Worm (Caenorhabditis elegans): ENCODE measurements around the gene efhd-1.

efhd-1 gene

DNA sequence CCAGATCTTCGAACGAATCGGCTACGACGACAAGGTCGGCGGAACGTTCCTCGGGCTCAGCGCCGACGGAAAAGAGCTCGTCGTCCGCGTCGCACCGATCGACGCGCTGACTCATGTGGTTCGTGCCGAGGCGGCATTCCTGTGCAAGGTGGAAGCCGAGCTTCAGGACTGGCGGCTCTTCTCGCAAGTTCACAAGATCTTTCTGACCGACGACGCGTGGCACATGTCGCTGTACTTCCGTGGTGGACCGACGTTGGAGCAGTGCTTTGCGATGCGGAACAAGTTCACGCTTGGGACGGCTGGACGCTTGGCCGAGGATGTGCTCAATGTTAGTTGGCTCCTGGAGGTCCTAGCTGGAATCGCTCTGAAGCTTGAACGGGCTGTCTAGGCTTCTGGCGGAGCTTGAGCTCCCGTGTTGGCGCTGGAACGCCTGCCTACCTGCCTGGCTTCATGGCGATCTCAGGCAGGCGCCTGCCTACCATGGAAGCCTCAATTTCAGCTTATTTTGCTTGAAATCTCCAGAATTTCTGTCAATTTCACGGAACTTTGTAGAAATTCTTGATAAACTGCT lies 39.7 kb upstream of the efhd-1 start:
- TF ChIP-seq unc-39 (tag; optimal IDR thresholded peaks at IDR 0.05) (no peak), nhr-43 (tag; optimal IDR thresholded peaks at IDR 0.05; ENCODE audit: poor library complexity, severe bottlenecking) (no peak), ceh-82 (tag; optimal IDR thresholded peaks at IDR 0.05) (no peak), tbx-2 (tag; optimal IDR thresholded peaks at IDR 0.05) (no peak), pha-4 (tag; optimal IDR thresholded peaks at IDR 0.05) (no peak), nhr-77 (tag; optimal IDR thresholded peaks at IDR 0.05) (no peak), elt-3 (tag; optimal IDR thresholded peaks at IDR 0.05) (no peak), nhr-237 (tag; optimal IDR thresholded peaks at IDR 0.05) (no peak), hmg-11 (tag; optimal IDR thresholded peaks at IDR 0.05) (no peak), sea-2 (GFP tag; optimal IDR thresholded peaks at IDR 0.05) (no peak), nhr-11 (tag; optimal IDR thresholded peaks at IDR 0.05) (no peak), nhr-12 (tag; optimal IDR thresholded peaks at IDR 0.05) (no peak), egl-5 (tag; optimal IDR thresholded peaks at IDR 0.05) (no peak), lin-39 (tag; optimal IDR thresholded peaks at IDR 0.05) (no peak)

DNA sequence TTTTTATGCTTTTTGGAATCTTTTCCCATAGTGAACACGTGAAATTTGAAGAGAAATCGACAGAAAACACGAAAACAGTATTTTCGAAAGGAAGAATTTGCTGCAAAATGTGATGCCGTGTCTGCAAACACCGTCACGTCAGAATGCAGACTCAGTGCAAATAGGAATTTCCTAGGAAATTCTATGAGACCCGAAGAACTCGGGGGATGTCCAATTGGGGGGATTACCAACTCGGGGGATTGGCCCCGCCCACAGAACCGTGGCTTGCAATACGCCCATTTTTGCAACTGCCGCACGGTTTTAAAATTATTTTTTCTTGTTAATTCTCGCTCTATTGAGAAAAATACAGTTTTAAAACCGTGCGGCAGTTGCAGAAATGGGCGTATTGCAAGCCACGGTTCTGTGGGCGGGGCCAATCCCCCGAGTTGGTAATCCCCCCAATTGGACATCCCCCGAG lies 36.5 kb upstream of the efhd-1 start, which contains the start of gene cacn-1:
cacn-1 (minus strand) TSS at position 51 of the 457 bp plus-strand sequence.
- TF ChIP-seq lin-15B (tag; optimal IDR thresholded peaks at IDR 0.05) (peak; percentile 4), hmg-11 (tag; optimal IDR thresholded peaks at IDR 0.05) (peak; percentile 47), nhr-43 (tag; optimal IDR thresholded peaks at IDR 0.05; ENCODE audit: poor library complexity, severe bottlenecking) (peak; percentile 7), pha-4 (tag; optimal IDR thresholded peaks at IDR 0.05) (peak; percentile 23), nfya-1 (tag; optimal IDR thresholded peaks at IDR 0.05; ENCODE audit: insufficient read depth) (peak; percentile 20), tbx-2 (tag; optimal IDR thresholded peaks at IDR 0.05) (peak; percentile 0), nhr-77 (tag; optimal IDR thresholded peaks at IDR 0.05) (peak; percentile 53)

DNA sequence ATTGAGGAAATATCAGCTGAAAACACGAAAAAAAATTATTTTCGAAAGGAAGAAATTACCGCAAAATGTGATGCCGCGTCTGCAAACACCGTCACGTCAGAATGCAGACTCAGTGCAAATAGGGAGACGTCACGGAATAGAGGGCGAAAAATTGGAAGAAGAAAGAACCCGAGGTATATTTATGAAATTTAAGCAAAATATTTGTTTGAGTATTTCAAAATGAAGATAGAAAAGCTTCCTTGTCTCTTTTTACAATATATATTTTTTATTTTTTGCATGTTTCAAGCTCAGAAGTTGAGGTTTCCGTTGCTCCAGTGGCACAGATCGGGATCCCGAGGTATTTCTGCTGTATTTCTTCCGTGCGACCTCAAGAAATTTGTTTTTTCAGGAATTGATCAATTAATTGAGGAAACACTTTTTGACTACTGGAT lies 34.8 kb upstream of the efhd-1 start, which contains the start of gene W03H9.2:
W03H9.2 (minus strand) TSS at position 32 of the 431 bp plus-strand sequence.
- TF ChIP-seq nhr-43 (tag; optimal IDR thresholded peaks at IDR 0.05; ENCODE audit: poor library complexity, severe bottlenecking) (peak; percentile 72), lin-15B (tag; optimal IDR thresholded peaks at IDR 0.05) (peak; percentile 41), zag-1 (tag; optimal IDR thresholded peaks at IDR 0.05) (no peak), nhr-12 (tag; optimal IDR thresholded peaks at IDR 0.05) (no peak), ztf-4 (tag; optimal IDR thresholded peaks at IDR 0.05) (no peak), hmg-11 (tag; optimal IDR thresholded peaks at IDR 0.05) (peak; percentile 88), fos-1 (tag; optimal IDR thresholded peaks at IDR 0.05) (no peak), nhr-77 (tag; optimal IDR thresholded peaks at IDR 0.05) (no peak), nhr-23 (tag; optimal IDR thresholded peaks at IDR 0.05) (peak; percentile 45), snpc-4 (tag; optimal IDR thresholded peaks at IDR 0.05) (peak; percentile 5), lsy-12 (tag; optimal IDR thresholded peaks at IDR 0.05) (peak; percentile 61), eor-1 (tag; optimal IDR thresholded peaks at IDR 0.05) (no peak), ceh-28 (tag; optimal IDR thresholded peaks at IDR 0.05) (peak; percentile 40), nhr-25 (tag; optimal IDR thresholded peaks at IDR 0.05) (peak; percentile 39), fkh-2 (tag; optimal IDR thresholded peaks at IDR 0.05) (no peak), ceh-9 (tag; optimal IDR thresholded peaks at IDR 0.05) (no peak), aly-2 (tag; optimal IDR thresholded peaks at IDR 0.05) (no peak), nhr-237 (tag; optimal IDR thresholded peaks at IDR 0.05) (no peak), nfya-1 (tag; optimal IDR thresholded peaks at IDR 0.05; ENCODE audit: insufficient read depth) (peak; percentile 60), nhr-11 (tag; optimal IDR thresholded peaks at IDR 0.05) (no peak), elt-2 (tag; optimal IDR thresholded peaks at IDR 0.05) (peak; percentile 26), unc-39 (tag; optimal IDR thresholded peaks at IDR 0.05) (no peak), pha-4 (tag; optimal IDR thresholded peaks at IDR 0.05) (peak; percentile 42), pqm-1 (tag; optimal IDR thresholded peaks at IDR 0.05) (no peak), skn-1 (tag; optimal IDR thresholded peaks at IDR 0.05) (no peak), R02D3.7 (tag; optimal IDR thresholded peaks at IDR 0.05) (peak; percentile 26)

DNA sequence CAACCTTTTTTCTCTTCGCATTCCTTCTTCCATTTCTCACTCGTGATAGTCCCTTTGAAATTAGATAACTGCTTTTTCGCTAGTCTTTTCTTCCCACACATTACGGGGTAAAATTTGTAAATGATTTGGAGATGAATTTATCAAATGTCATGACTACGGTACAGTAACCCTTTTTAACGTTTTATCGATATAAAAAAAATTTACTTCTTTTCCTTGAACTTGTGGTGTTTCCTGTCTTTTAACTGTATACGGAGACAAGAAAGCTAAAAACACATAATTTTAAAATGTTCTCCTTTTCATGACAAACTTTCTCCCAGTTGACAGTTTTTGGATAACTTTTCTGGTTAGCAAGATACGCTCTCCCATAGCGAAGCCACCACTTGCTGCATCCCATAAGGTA lies 28.6 kb upstream of the efhd-1 start, which contains the start of gene W03H9.1:
W03H9.1 (minus strand) TSS at position 101 of the 400 bp plus-strand sequence.
- TF ChIP-seq elt-1 (tag; optimal IDR thresholded peaks at IDR 0.05) (no peak), mdl-1 (tag; optimal IDR thresholded peaks at IDR 0.05) (no peak), eor-1 (tag; optimal IDR thresholded peaks at IDR 0.05) (no peak), nhr-76 (tag; optimal IDR thresholded peaks at IDR 0.05) (no peak), daf-12 (tag; optimal IDR thresholded peaks at IDR 0.05) (no peak)
